Worm (Caenorhabditis elegans): ENCODE data around the gene F13E9.16.

F13E9.16 gene

DNA sequence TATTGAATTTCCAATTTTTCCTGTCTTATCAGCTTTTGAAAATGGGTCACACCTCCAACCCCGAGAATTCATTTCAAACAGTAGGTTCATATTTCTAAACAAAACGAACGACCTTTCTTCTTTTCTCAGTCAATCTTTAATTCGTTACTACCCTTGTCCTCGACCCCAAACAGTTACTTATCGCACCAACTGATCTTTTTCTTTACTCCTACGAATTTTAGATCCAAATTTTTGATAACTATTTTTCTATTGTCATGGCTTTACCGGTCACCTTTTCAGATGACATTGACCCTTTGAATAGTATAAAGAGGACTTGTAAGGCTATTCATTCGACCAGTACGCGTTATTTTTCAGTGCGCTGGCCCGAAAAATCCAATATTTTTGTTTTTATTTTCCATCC is 28.9 kb upstream of the F13E9.16 start:
- TF ChIP-seq nhr-25 (tag; optimal IDR thresholded peaks at IDR 0.05) (peak; percentile 47), elt-1 (tag; optimal IDR thresholded peaks at IDR 0.05) (peak; percentile 91), nhr-23 (tag; optimal IDR thresholded peaks at IDR 0.05) (peak; percentile 60), fos-1 (tag; optimal IDR thresholded peaks at IDR 0.05) (no peak)

DNA sequence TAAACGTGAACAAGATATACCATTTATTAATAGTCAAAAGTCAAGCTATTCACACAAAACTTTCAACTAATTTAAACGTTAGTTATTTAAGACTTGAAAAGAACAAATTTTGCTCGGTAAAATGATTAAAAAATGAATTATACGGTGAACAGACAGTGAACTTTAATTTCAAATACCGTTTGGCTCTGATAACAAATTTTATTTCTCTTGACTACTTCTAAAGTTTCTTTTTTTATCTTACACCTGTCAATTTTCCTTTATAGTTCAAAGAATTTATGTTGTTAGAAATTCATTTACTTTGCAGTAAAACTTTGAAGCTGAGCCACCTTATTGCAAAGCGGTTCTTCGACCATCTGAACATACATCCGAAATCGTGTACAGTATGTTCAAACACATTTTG is 28.2 kb upstream of the F13E9.16 start, which contains the start of gene ZK593.3:
ZK593.3 (plus strand) TSS at position 301 of the 400 bp plus-strand sequence.
- TF ChIP-seq nhr-237 (tag; optimal IDR thresholded peaks at IDR 0.05) = no peak
- no peak for TF ChIP-seq jun-1 (tag; optimal IDR thresholded peaks at IDR 0.05)
- no peak for TF ChIP-seq fos-1 (tag; optimal IDR thresholded peaks at IDR 0.05)
- peak; percentile 5 for TF ChIP-seq pqm-1 (tag; optimal IDR thresholded peaks at IDR 0.05)
- no peak for TF ChIP-seq ztf-11 (tag; optimal IDR thresholded peaks at IDR 0.05)

DNA sequence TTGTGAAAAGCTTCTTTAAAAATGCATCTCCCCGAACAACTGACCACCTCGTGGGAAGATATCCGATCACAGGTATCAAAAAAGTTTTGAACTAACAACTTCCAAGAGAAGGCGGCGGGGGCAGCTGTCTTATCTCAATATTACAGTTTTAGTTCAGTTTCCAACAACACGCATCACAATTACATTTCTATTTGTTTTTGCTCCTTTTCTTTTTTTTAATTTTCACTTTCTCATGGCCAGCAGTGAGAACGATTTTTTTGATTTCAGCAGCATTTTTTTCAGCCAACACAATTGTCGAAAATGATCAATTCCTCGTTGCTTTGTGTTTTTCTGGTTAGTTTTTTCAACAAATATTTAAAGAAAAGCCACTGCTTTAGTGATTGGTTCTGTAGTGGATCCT is 25.9 kb upstream of the F13E9.16 start, which contains the start of gene ZK593.2:
ZK593.2 (plus strand) TSS at position 301 of the 400 bp plus-strand sequence.
- TF ChIP-seq aly-2 (tag; optimal IDR thresholded peaks at IDR 0.05) (no peak), elt-2 (tag; optimal IDR thresholded peaks at IDR 0.05) (peak; percentile 40), hmg-11 (tag; optimal IDR thresholded peaks at IDR 0.05) (no peak), ama-1 (optimal IDR thresholded peaks at IDR 0.05) (no peak), nhr-67 (tag; optimal IDR thresholded peaks at IDR 0.05) (no peak), nhr-23 (tag; optimal IDR thresholded peaks at IDR 0.05) (no peak), ZK546.5 (tag; optimal IDR thresholded peaks at IDR 0.05) (no peak), fkh-2 (tag; optimal IDR thresholded peaks at IDR 0.05) (no peak)

DNA sequence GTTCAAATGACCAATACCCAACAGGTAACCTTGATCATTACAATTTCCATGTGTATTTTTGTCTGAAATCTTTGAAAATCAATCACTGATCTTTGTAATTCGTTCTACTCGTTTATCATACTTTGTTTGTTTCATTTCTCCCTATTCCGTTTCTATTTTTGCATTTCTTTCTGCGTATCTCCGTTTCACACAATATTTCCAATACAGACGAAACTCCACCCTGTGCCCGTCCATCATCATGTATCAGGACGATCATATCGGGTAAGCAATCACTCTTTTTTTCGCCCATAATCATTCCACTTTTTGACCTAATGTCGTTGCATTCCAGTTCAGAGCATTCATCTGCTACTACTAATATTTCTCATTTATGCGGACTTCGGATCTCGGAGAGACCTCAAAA is 22.5 kb upstream of the F13E9.16 start, which contains the start of gene pyk-2:
pyk-2 (plus strand) TSS at position 206 of the 400 bp plus-strand sequence.
- TF ChIP-seq elt-2 (tag; optimal IDR thresholded peaks at IDR 0.05) = peak; percentile 79
- no peak for TF ChIP-seq nhr-77 (tag; optimal IDR thresholded peaks at IDR 0.05)
- peak; percentile 67 for TF ChIP-seq pqm-1 (tag; optimal IDR thresholded peaks at IDR 0.05)

DNA sequence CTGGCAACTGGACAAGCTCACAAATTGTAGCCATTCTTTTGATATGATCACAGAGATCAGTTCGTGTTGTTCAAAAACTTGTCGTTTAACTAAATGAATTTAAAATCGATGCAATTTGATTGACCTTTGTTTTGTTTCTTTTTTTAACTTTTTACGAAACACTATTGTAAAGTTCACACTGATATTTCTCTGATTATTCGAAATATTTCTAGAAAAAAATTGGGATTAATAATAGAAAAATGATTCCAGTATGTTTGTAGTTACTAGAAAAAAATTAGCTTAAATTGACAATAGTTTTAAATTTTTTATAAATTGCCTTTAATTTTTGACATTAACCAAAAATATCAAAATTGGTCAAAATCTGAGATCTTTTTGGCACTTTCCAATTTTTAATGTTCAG is 22.0 kb upstream of the F13E9.16 start, which contains the start of gene ZK596.2:
ZK596.2 (minus strand) TSS at position 101 of the 400 bp plus-strand sequence.
- TF ChIP-seq ceh-9 (tag; optimal IDR thresholded peaks at IDR 0.05) (no peak), ZK546.5 (tag; optimal IDR thresholded peaks at IDR 0.05) (no peak)

DNA sequence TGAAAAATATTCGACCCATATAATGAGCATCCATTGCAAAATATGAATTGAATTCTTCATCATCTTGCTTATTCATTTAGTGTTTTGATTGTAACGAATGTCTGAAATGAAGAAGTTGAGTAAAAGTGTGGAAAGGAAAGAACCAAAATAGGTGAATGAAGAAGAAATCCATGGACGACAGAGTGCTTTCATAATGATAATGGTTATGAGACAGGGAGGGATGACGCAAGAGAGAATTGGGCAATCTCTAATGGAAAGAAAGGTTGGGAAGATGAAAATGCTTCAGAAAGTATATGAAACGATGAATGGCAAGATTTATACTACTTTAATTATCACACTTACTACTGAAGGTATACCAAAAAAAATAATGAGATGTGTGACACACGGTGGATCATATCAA is 17.1 kb upstream of the F13E9.16 start, which contains the start of gene ZK596.3:
ZK596.3 (minus strand) TSS at position 101 of the 400 bp plus-strand sequence.
- no peak for TF ChIP-seq nhr-67 (tag; optimal IDR thresholded peaks at IDR 0.05)
- TF ChIP-seq daf-12 (tag; optimal IDR thresholded peaks at IDR 0.05) = no peak
- TF ChIP-seq nhr-12 (tag; optimal IDR thresholded peaks at IDR 0.05) = no peak
- TF ChIP-seq snpc-4 (tag; optimal IDR thresholded peaks at IDR 0.05) = no peak
- TF ChIP-seq tbx-2 (tag; optimal IDR thresholded peaks at IDR 0.05) = no peak
- TF ChIP-seq skn-1 (tag; optimal IDR thresholded peaks at IDR 0.05) = no peak
- TF ChIP-seq mml-1 (tag; optimal IDR thresholded peaks at IDR 0.05) = no peak
- no peak for TF ChIP-seq ztf-4 (tag; optimal IDR thresholded peaks at IDR 0.05)
- TF ChIP-seq elt-1 (tag; optimal IDR thresholded peaks at IDR 0.05) = no peak
- no peak for TF ChIP-seq ZK546.5 (tag; optimal IDR thresholded peaks at IDR 0.05)
- no peak for TF ChIP-seq pha-4 (tag; optimal IDR thresholded peaks at IDR 0.05)
- no peak for TF ChIP-seq lsy-12 (tag; optimal IDR thresholded peaks at IDR 0.05)
- TF ChIP-seq nhr-77 (tag; optimal IDR thresholded peaks at IDR 0.05) = no peak
- no peak for TF ChIP-seq egl-27 (tag; optimal IDR thresholded peaks at IDR 0.05)
- TF ChIP-seq elt-2 (tag; optimal IDR thresholded peaks at IDR 0.05) = no peak
- no peak for TF ChIP-seq fos-1 (tag; optimal IDR thresholded peaks at IDR 0.05)
- TF ChIP-seq nhr-237 (tag; optimal IDR thresholded peaks at IDR 0.05) = no peak
- TF ChIP-seq egl-5 (tag; optimal IDR thresholded peaks at IDR 0.05) = no peak
- TF ChIP-seq fkh-2 (tag; optimal IDR thresholded peaks at IDR 0.05) = no peak

DNA sequence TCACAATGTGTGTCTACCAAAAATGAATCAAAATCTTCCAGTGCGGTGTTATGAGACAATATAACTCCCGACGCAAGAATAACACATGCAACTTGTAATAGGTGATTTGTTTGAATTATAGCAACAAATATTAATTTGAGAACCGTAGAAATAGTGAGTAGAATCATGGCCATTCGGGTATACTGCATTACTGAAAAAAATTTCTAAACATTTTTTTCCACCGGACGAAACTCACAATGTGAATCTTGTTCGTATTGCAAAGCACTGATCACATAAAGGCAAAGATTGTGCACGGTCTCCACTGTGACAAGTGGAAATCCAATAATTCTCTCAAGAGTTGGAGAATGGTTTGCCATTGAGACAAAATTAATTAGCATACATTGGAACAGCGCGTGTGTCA is 15.3 kb upstream of the F13E9.16 start:
- TF ChIP-seq aly-2 (tag; optimal IDR thresholded peaks at IDR 0.05) (no peak), nhr-67 (tag; optimal IDR thresholded peaks at IDR 0.05) (no peak), nhr-25 (tag; optimal IDR thresholded peaks at IDR 0.05) (no peak), mml-1 (tag; optimal IDR thresholded peaks at IDR 0.05) (no peak), ceh-82 (tag; optimal IDR thresholded peaks at IDR 0.05) (no peak), mdl-1 (tag; optimal IDR thresholded peaks at IDR 0.05) (no peak), hmg-11 (tag; optimal IDR thresholded peaks at IDR 0.05) (no peak), pqm-1 (tag; optimal IDR thresholded peaks at IDR 0.05) (no peak), eor-1 (tag; optimal IDR thresholded peaks at IDR 0.05) (no peak)

Measured in whole organism, L3 larva.